Fruit fly (Drosophila melanogaster) Kc167 (cell line): ENCODE results near the gene drl.

ENCODE experiments used
- Myc ChIP-seq: fragments of >200 bp; optimal IDR thresholded peaks from 2 replicates; lab custom pipeline; 2017; ENCODE audit warnings: missing external identifiers
- Sin3A ChIP-seq: fragments of >200 bp; optimal IDR thresholded peaks from 2 replicates; lab custom pipeline; 2018; ENCODE audit warnings: missing external identifiers
- insv ChIP-seq: fragments of >200 bp; optimal IDR thresholded peaks from 3 replicates; lab custom pipeline; 2018; ENCODE audit warnings: missing external identifiers
- psq ChIP-seq: fragments of >200 bp; optimal IDR thresholded peaks from 2 replicates; lab custom pipeline; 2017; ENCODE audit warnings: missing external identifiers
- ttk ChIP-seq: sonication (Bioruptor generic); optimal IDR thresholded peaks from 2 replicates; lab custom pipeline; 2017; ENCODE audit warnings: missing external identifiers

- TF ChIP-seq ttk (no peak), psq (lab: Kevin White, UChicago) (no peak), insv (lab: Kevin White, UChicago) (no peak), Myc (lab: Kevin White, UChicago) (no peak), Sin3A (lab: Kevin White, UChicago) (no peak)
Measured at dm6 chr2L:19146645-19147044, 43.5 kb upstream of the drl start.
